Fruit fly (Drosophila melanogaster) whole organism, embryonic: ENCODE measurements around the gene CG10232.

Experiments used
- B-H1 ChIP-seq: fragments of 200-800 bp; sonication (Bioruptor generic); IDR thresholded peaks from 3 replicates; pipeline ENCODE4 v1.3.6; 2022; ENCODE audit warnings: missing biosample characterization, missing genetic modification characterization
- Bdp1 ChIP-seq: fragments of 200-800 bp; sonication (Bioruptor generic); optimal IDR thresholded peaks from 3 replicates; lab custom pipeline; 2016; ENCODE audit warnings: missing biosample characterization, missing genetic modification characterization
- BtbVII ChIP-seq: fragments of 200-800 bp; sonication (Bioruptor generic); optimal IDR thresholded peaks from 3 replicates; lab custom pipeline; 2017; ENCODE audit warnings: missing biosample characterization, mild to moderate bottlenecking, missing genetic modification characterization
- Bteb2 ChIP-seq: fragments of 200-800 bp; sonication (Bioruptor generic); optimal IDR thresholded peaks from 2 replicates; lab custom pipeline; 2016; ENCODE audit warnings: missing biosample characterization, missing genetic modification characterization
- CG10209 ChIP-seq: fragments of 200-800 bp; sonication (Bioruptor generic); optimal IDR thresholded peaks from 3 replicates; lab custom pipeline; 2017; ENCODE audit warnings: missing biosample characterization, mild to moderate bottlenecking, missing genetic modification characterization, missing genetic modification reagents
- CG11398 ChIP-seq: fragments of 200-800 bp; sonication (Bioruptor generic); optimal IDR thresholded peaks from 2 replicates; lab custom pipeline; 2016; ENCODE audit warnings: missing biosample characterization, missing genetic modification characterization
- CG12071 ChIP-seq: fragments of 200-800 bp; sonication (Bioruptor generic); optimal IDR thresholded peaks from 3 replicates; lab custom pipeline; 2018; ENCODE audit warnings: missing biosample characterization, mild to moderate bottlenecking, missing genetic modification characterization
- CG12104 ChIP-seq: fragments of 200-800 bp; sonication (Bioruptor generic); optimal IDR thresholded peaks from 3 replicates; lab custom pipeline; 2016; ENCODE audit warnings: missing biosample characterization, missing genetic modification characterization
- CG12155 ChIP-seq: fragments of 200-800 bp; sonication (Bioruptor generic); optimal IDR thresholded peaks from 3 replicates; lab custom pipeline; 2016; ENCODE audit warnings: missing biosample characterization, missing genetic modification characterization
- CG13775 ChIP-seq: fragments of 200-800 bp; sonication (Bioruptor generic); optimal IDR thresholded peaks from 3 replicates; lab custom pipeline; 2017; ENCODE audit warnings: missing biosample characterization, mild to moderate bottlenecking, missing genetic modification characterization
- CG14667 ChIP-seq: fragments of 200-800 bp; sonication (Bioruptor generic); IDR thresholded peaks from 2 replicates; pipeline ENCODE4 v1.3.6; 2022; ENCODE audit warnings: missing biosample characterization, missing genetic modification characterization
- CG16815 ChIP-seq: fragments of 200-800 bp; sonication (Bioruptor generic); optimal IDR thresholded peaks from 3 replicates; lab custom pipeline; 2017; ENCODE audit warnings: missing biosample characterization, mild to moderate bottlenecking, missing genetic modification characterization
- CG16863 ChIP-seq: fragments of 200-800 bp; sonication (Bioruptor generic); optimal IDR thresholded peaks from 3 replicates; lab custom pipeline; 2016; ENCODE audit warnings: missing biosample characterization, missing genetic modification characterization
- CG17361 ChIP-seq: fragments of 200-800 bp; sonication (Bioruptor generic); IDR thresholded peaks from 3 replicates; pipeline ENCODE4 v1.3.6; 2022; ENCODE audit warnings: missing biosample characterization, missing genetic modification characterization
- CG17829 ChIP-seq: fragments of 200-800 bp; optimal IDR thresholded peaks from 2 replicates; lab custom pipeline; 2019; ENCODE audit warnings: missing biosample characterization, mild to moderate bottlenecking, missing genetic modification characterization, moderate library complexity
- CG18011 ChIP-seq: fragments of 200-800 bp; sonication (Bioruptor generic); optimal IDR thresholded peaks from 2 replicates; lab custom pipeline; 2017; ENCODE audit warnings: missing biosample characterization, missing genetic modification characterization, mild to moderate bottlenecking, moderate library complexity, missing genotype
- CG18599 ChIP-seq: fragments of 200-800 bp; sonication (Bioruptor generic); optimal IDR thresholded peaks from 3 replicates; lab custom pipeline; 2017; ENCODE audit warnings: missing biosample characterization, missing genetic modification characterization, mild to moderate bottlenecking, moderate library complexity, missing genetic modification reagents
- CG30020 ChIP-seq: fragments of 200-800 bp; optimal IDR thresholded peaks from 2 replicates; lab custom pipeline; 2019; ENCODE audit warnings: missing biosample characterization, mild to moderate bottlenecking, missing genetic modification characterization, moderate library complexity
- CG31388 ChIP-seq: fragments of 200-800 bp; sonication (Bioruptor generic); optimal IDR thresholded peaks from 2 replicates; lab custom pipeline; 2016; ENCODE audit warnings: missing biosample characterization, missing genetic modification characterization
- CG31441 ChIP-seq: fragments of 200-800 bp; sonication (Bioruptor generic); IDR thresholded peaks from 2 replicates; pipeline ENCODE4 v1.3.6; 2022; ENCODE audit warnings: missing biosample characterization, missing genetic modification characterization
- CG32772 ChIP-seq: fragments of 200-800 bp; sonication (Bioruptor generic); IDR thresholded peaks from 2 replicates; pipeline ENCODE4 v1.3.6; 2022; ENCODE audit warnings: missing biosample characterization, missing genetic modification characterization
- CG34422 ChIP-seq: fragments of 200-800 bp; sonication (Bioruptor generic); IDR thresholded peaks from 3 replicates; pipeline ENCODE4 v1.3.6; 2022; ENCODE audit warnings: missing biosample characterization, missing genetic modification characterization
- CG3995 ChIP-seq: fragments of 200-800 bp; sonication (Bioruptor generic); optimal IDR thresholded peaks from 3 replicates; lab custom pipeline; 2016; ENCODE audit warnings: missing biosample characterization, missing genetic modification characterization
- CG5245 ChIP-seq: fragments of 200-800 bp; sonication (Bioruptor generic); optimal IDR thresholded peaks from 3 replicates; lab custom pipeline; 2016; ENCODE audit warnings: missing biosample characterization, missing genetic modification characterization
- CG7786 ChIP-seq: fragments of 200-800 bp; sonication (Bioruptor generic); optimal IDR thresholded peaks from 2 replicates; lab custom pipeline; 2016; ENCODE audit warnings: missing biosample characterization, missing genetic modification characterization
- CG8388 ChIP-seq: fragments of 200-800 bp; sonication (Bioruptor generic); optimal IDR thresholded peaks from 2 replicates; lab custom pipeline; 2019; ENCODE audit warnings: missing biosample characterization, mild to moderate bottlenecking, missing genetic modification characterization, moderate library complexity
- CoRest ChIP-seq: fragments of 200-800 bp; sonication (Bioruptor generic); optimal IDR thresholded peaks from 3 replicates; lab custom pipeline; 2018; ENCODE audit warnings: missing biosample characterization, mild to moderate bottlenecking, missing genetic modification characterization, moderate library complexity
- Dip2 ChIP-seq: fragments of 200-800 bp; sonication (Bioruptor generic); IDR thresholded peaks from 2 replicates; pipeline ENCODE4 v1.3.6; 2022; ENCODE audit warnings: missing biosample characterization, missing genetic modification characterization
- Ets97D ChIP-seq: fragments of 200-800 bp; sonication (Bioruptor generic); optimal IDR thresholded peaks from 3 replicates; lab custom pipeline; 2016; ENCODE audit warnings: missing biosample characterization, missing genetic modification characterization
- Fer3 ChIP-seq: fragments of 200-800 bp; sonication (Bioruptor generic); optimal IDR thresholded peaks from 2 replicates; lab custom pipeline; 2018; ENCODE audit warnings: missing biosample characterization, mild to moderate bottlenecking, missing genetic modification characterization, moderate library complexity
- Gsc ChIP-seq: fragments of 200-800 bp; sonication (Bioruptor generic); IDR thresholded peaks from 2 replicates; pipeline ENCODE4 v1.3.6; 2022; ENCODE audit warnings: missing biosample characterization, missing genetic modification characterization
- Hr39 ChIP-seq: fragments of >200 bp; optimal IDR thresholded peaks from 2 replicates; lab custom pipeline; 2017
- Neu2 ChIP-seq: fragments of 200-800 bp; sonication (Bioruptor generic); optimal IDR thresholded peaks from 3 replicates; lab custom pipeline; 2016; ENCODE audit warnings: missing biosample characterization, missing genetic modification characterization, borderline replicate concordance
- Tbp ChIP-seq: fragments of >200 bp; optimal IDR thresholded peaks from 2 replicates; lab custom pipeline; 2018; ENCODE audit warnings: missing biosample characterization, missing genetic modification characterization
- Xrp1 ChIP-seq: fragments of 200-800 bp; sonication (Bioruptor generic); IDR thresholded peaks from 2 replicates; pipeline ENCODE4 v1.3.6; 2022; ENCODE audit warnings: missing biosample characterization, missing genetic modification characterization
- ap ChIP-seq: fragments of 200-800 bp; sonication (Bioruptor generic); IDR thresholded peaks from 2 replicates; pipeline ENCODE4 v1.3.6; 2022; ENCODE audit warnings: missing biosample characterization, missing genetic modification characterization
- ase ChIP-seq: fragments of 200-800 bp; sonication (Bioruptor generic); IDR thresholded peaks from 3 replicates; pipeline ENCODE4 v1.3.6; 2022; ENCODE audit warnings: missing biosample characterization, missing genetic modification characterization
- cg ChIP-seq: fragments of 200-800 bp; sonication (Bioruptor generic); optimal IDR thresholded peaks from 3 replicates; lab custom pipeline; 2019; ENCODE audit warnings: missing biosample characterization, mild to moderate bottlenecking, missing genetic modification characterization, moderate library complexity
- chn ChIP-seq: fragments of 200-800 bp; sonication (Bioruptor generic); optimal IDR thresholded peaks from 2 replicates; lab custom pipeline; 2016; ENCODE audit warnings: missing biosample characterization, missing genetic modification characterization
- corto ChIP-seq: fragments of 200-800 bp; sonication (Bioruptor generic); optimal IDR thresholded peaks from 2 replicates; lab custom pipeline; 2016; ENCODE audit warnings: missing biosample characterization, mild to moderate bottlenecking, missing genetic modification characterization, moderate library complexity
- fd102C ChIP-seq: fragments of 200-800 bp; sonication (Bioruptor generic); optimal IDR thresholded peaks from 2 replicates; lab custom pipeline; 2018; ENCODE audit warnings: missing biosample characterization, mild to moderate bottlenecking, missing genetic modification characterization, moderate library complexity
- gcm2 ChIP-seq: fragments of 200-800 bp; sonication (Bioruptor generic); optimal IDR thresholded peaks from 2 replicates; lab custom pipeline; 2016; ENCODE audit warnings: missing biosample characterization, missing genetic modification characterization
- mld ChIP-seq: fragments of 200-800 bp; sonication (Bioruptor generic); IDR thresholded peaks from 3 replicates; pipeline ENCODE4 v1.3.6; 2022; ENCODE audit warnings: missing biosample characterization, missing genetic modification characterization; ENCODE audit not compliant: partially characterized antibody
- row ChIP-seq: fragments of 200-800 bp; sonication (Bioruptor generic); IDR thresholded peaks from 3 replicates; pipeline ENCODE4 v1.3.6; 2022; ENCODE audit warnings: missing biosample characterization, missing genetic modification characterization
- scrt ChIP-seq: fragments of 200-800 bp; sonication (Bioruptor generic); optimal IDR thresholded peaks from 2 replicates; lab custom pipeline; 2018; ENCODE audit warnings: missing biosample characterization, mild to moderate bottlenecking, missing genetic modification characterization, moderate library complexity
- sd ChIP-seq: fragments of 200-800 bp; sonication (Bioruptor generic); optimal IDR thresholded peaks from 3 replicates; lab custom pipeline; 2018; ENCODE audit warnings: missing biosample characterization, mild to moderate bottlenecking, missing genetic modification characterization, moderate library complexity
- sens-2 ChIP-seq: fragments of 200-800 bp; sonication (Bioruptor generic); IDR thresholded peaks from 2 replicates; pipeline ENCODE4 v1.3.6; 2022; ENCODE audit warnings: missing biosample characterization, missing genetic modification characterization
- sqz ChIP-seq: fragments of 200-800 bp; sonication (Bioruptor generic); optimal IDR thresholded peaks from 3 replicates; lab custom pipeline; 2018; ENCODE audit warnings: missing biosample characterization, mild to moderate bottlenecking, missing genetic modification characterization
- tio ChIP-seq: fragments of 200-800 bp; sonication (Bioruptor generic); optimal IDR thresholded peaks from 2 replicates; lab custom pipeline; 2017; ENCODE audit warnings: missing biosample characterization, missing genetic modification characterization, inconsistent platforms
- ttk ChIP-seq: fragments of 200-800 bp; sonication (Bioruptor generic); IDR thresholded peaks from 2 replicates; pipeline ENCODE4 v2.1.2; 2022; ENCODE audit warnings: missing biosample characterization, missing genetic modification characterization
- wek ChIP-seq: fragments of 200-800 bp; sonication (Bioruptor generic); optimal IDR thresholded peaks from 3 replicates; lab custom pipeline; 2018; ENCODE audit warnings: missing biosample characterization, mild to moderate bottlenecking, missing genetic modification characterization, moderate library complexity

The CG10232 gene

DNA sequence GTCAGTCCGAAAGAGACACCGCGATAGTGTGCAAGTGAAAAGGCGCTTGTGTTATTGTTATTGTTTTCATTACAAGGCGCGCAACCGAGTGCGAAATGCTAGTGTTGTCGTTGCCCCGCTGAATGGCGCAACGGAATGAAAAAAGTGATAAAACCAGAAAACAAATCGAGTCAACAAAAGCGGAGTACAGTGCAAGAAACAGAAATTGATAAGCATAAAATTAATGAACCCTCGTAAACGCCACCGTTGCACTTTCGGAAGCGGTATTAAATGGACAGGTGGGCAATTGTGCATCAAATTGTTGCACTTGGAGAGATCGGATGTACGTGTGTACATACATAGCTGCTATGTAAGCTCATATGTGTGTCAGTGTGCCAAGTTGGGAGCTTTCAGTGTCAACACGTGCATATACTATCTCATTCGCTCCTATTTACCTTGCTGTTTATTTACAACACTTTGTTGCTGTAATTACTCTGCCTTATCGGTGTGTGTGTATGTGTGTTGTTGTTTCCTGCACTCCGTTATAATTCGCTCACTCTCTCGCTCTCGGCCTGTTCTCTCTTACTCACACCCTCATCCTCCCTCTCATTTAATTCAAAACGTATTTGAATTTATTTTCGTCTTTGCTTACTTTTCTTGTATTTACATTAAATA is 2.1 kb upstream of the CG10232 start:
- TF ChIP-seq CG3995 (GFP tag; lab: Kevin White, UChicago) (no peak), corto (GFP tag; lab: Kevin White, UChicago) (no peak), Xrp1 (GFP tag; lab: Robert Waterston, UW) (peak; percentile 90), sens-2 (GFP tag; lab: Robert Waterston, UW) (no peak), CG7786 (no peak), fd102C (GFP tag; lab: Kevin White, UChicago) (no peak), CG12155 (GFP tag; lab: Kevin White, UChicago) (no peak), ttk (GFP tag; lab: Robert Waterston, UW) (peak; percentile 36; the same call in 1 of the 2 replicates), CG16815 (GFP tag; lab: Kevin White, UChicago) (no peak), gcm2 (GFP tag; lab: Kevin White, UChicago) (no peak), CG12071 (GFP tag; lab: Kevin White, UChicago) (peak; percentile 94), Ets97D (GFP tag; lab: Kevin White, UChicago) (no peak), CG17361 (GFP tag; lab: Robert Waterston, UW) (no peak), CG31441 (GFP tag; lab: Robert Waterston, UW) (peak; percentile 34; the same call in 1 of the 2 replicates), mld (GFP tag; lab: Robert Waterston, UW) (no peak), sqz (GFP tag; lab: Kevin White, UChicago) (peak; percentile 49), CoRest (tag; lab: Kevin White, UChicago) (no peak), scrt (GFP tag; lab: Kevin White, UChicago) (no peak), chn (GFP tag; lab: Kevin White, UChicago) (no peak), CG18011 (GFP tag; lab: Kevin White, UChicago) (no peak), CG8388 (GFP tag; lab: Kevin White, UChicago) (no peak), B-H1 (GFP tag; lab: Robert Waterston, UW) (no peak), Dip2 (no peak), CG14667 (no peak), CG32772 (no peak), CG30020 (tag; lab: Kevin White, UChicago) (no peak), BtbVII (no peak), Hr39 (lab: Kevin White, UChicago) (no peak), cg (GFP tag; lab: Kevin White, UChicago) (peak; percentile 63), CG12104 (GFP tag; lab: Kevin White, UChicago) (peak; percentile 79), Fer3 (tag; lab: Kevin White, UChicago) (no peak), Tbp (GFP tag; lab: Kevin White, UChicago) (no peak), CG13775 (GFP tag; lab: Kevin White, UChicago) (no peak), ap (no peak), CG31388 (GFP tag; lab: Kevin White, UChicago) (no peak), CG17829 (tag; lab: Kevin White, UChicago) (no peak), wek (GFP tag; lab: Kevin White, UChicago) (peak; percentile 83), ase (peak; percentile 50; the same call in 1 of the 3 replicates), CG5245 (GFP tag; lab: Kevin White, UChicago) (no peak), CG10209 (GFP tag; lab: Kevin White, UChicago) (peak; percentile 31), CG34422 (GFP tag; lab: Robert Waterston, UW) (0 out of 3 replicates have a peak, but pooled peaks have one; percentile 49), Neu2 (no peak), tio (GFP tag; lab: Kevin White, UChicago) (no peak), CG18599 (GFP tag; lab: Kevin White, UChicago) (no peak), Gsc (GFP tag; lab: Robert Waterston, UW) (no peak), Bdp1 (GFP tag; lab: Kevin White, UChicago) (peak; percentile 20), Bteb2 (GFP tag; lab: Kevin White, UChicago) (no peak), CG11398 (peak; percentile 54), row (GFP tag; lab: Robert Waterston, UW) (no peak), CG16863 (GFP tag; lab: Kevin White, UChicago) (no peak), sd (tag; lab: Kevin White, UChicago) (no peak)
